Worm (Caenorhabditis elegans) whole organism, mixed stage, embryonic: ENCODE measurements around the gene T25D3.4.
A peak's percentile ranks its signal among the peaks of the same experiment; 100 is the strongest.
"Not testable (repeated sequence)": the region's sequence is repeated elsewhere in the genome, so short reads cannot be mapped to it uniquely, and the experiment has no call there.

Experiments
- M03D4.4 ChIP-seq: sonication (generic microtip); optimal IDR thresholded peaks from 2 replicates; lab custom pipeline; 2017; ENCODE audit warnings: mild to moderate bottlenecking, missing genetic modification characterization, missing compliant biosample characterization
- bed-3 ChIP-seq: fragments of 200-800 bp; sonication (Bioruptor generic); optimal IDR thresholded peaks from 3 replicates; lab custom pipeline; 2018; ENCODE audit warnings: mild to moderate bottlenecking, missing genetic modification characterization, moderate library complexity, missing compliant biosample characterization
- blmp-1 ChIP-seq: fragments of 150-350 bp; optimal IDR thresholded peaks from 2 replicates; lab custom pipeline; 2014; ENCODE audit warnings: missing biosample characterization, missing genetic modification characterization
- ceh-39 ChIP-seq: fragments of 150-350 bp; optimal IDR thresholded peaks from 2 replicates; lab custom pipeline; 2014; ENCODE audit warnings: missing biosample characterization, missing genetic modification characterization
- ceh-83 ChIP-seq: fragments of 200-800 bp; sonication (Bioruptor generic); optimal IDR thresholded peaks from 2 replicates; lab custom pipeline; 2018; ENCODE audit warnings: mild to moderate bottlenecking, missing genetic modification characterization, missing compliant biosample characterization
- ces-1 ChIP-seq: fragments of 150-350 bp; optimal IDR thresholded peaks from 2 replicates; lab custom pipeline; 2014; ENCODE audit warnings: missing biosample characterization, missing genetic modification reagents, missing genetic modification characterization
- cnd-1 ChIP-seq: fragments of 200-800 bp; sonication (Bioruptor generic); optimal IDR thresholded peaks from 2 replicates; lab custom pipeline; 2018; ENCODE audit warnings: mild to moderate bottlenecking, missing genetic modification characterization, missing compliant biosample characterization
- drap-1 ChIP-seq: fragments of 200-800 bp; sonication (Bioruptor generic); optimal IDR thresholded peaks from 3 replicates; lab custom pipeline; 2018; ENCODE audit warnings: mild to moderate bottlenecking, missing genetic modification characterization, missing compliant biosample characterization
- elt-1 ChIP-seq: sonication (generic microtip); optimal IDR thresholded peaks from 2 replicates; lab custom pipeline; 2017; ENCODE audit warnings: missing genetic modification characterization, mild to moderate bottlenecking, missing compliant biosample characterization, antibody characterized with exemption, moderate library complexity, borderline replicate concordance; ENCODE audit not compliant: insufficient read depth
- elt-3 ChIP-seq: fragments of 150-350 bp; optimal IDR thresholded peaks from 2 replicates; lab custom pipeline; 2014; ENCODE audit warnings: missing biosample characterization, missing genetic modification characterization
- flh-1 ChIP-seq: fragments of 200-800 bp; sonication (Bioruptor generic); optimal IDR thresholded peaks from 2 replicates; lab custom pipeline; 2018; ENCODE audit warnings: mild to moderate bottlenecking, missing genetic modification characterization, moderate library complexity, missing compliant biosample characterization
- hlh-1 ChIP-seq: fragments of 150-350 bp; optimal IDR thresholded peaks from 2 replicates; lab custom pipeline; 2014; ENCODE audit warnings: missing biosample characterization, missing genetic modification reagents, missing genetic modification characterization
- lin-13 ChIP-seq: fragments of 150-350 bp; optimal IDR thresholded peaks from 2 replicates; lab custom pipeline; 2014; ENCODE audit warnings: missing biosample characterization, missing genetic modification characterization
- lin-32 ChIP-seq: fragments of 200-800 bp; sonication (Bioruptor generic); optimal IDR thresholded peaks from 2 replicates; lab custom pipeline; 2018; ENCODE audit warnings: mild to moderate bottlenecking, missing genetic modification characterization, missing compliant biosample characterization
- lsy-2 ChIP-seq: fragments of 150-350 bp; optimal IDR thresholded peaks from 2 replicates; lab custom pipeline; 2014; ENCODE audit warnings: missing biosample characterization, missing genetic modification characterization
- mab-5 ChIP-seq: fragments of 150-350 bp; optimal IDR thresholded peaks from 2 replicates; lab custom pipeline; 2014; ENCODE audit warnings: missing biosample characterization, missing genetic modification characterization
- mep-1 ChIP-seq: fragments of 150-350 bp; optimal IDR thresholded peaks from 2 replicates; lab custom pipeline; 2017; ENCODE audit warnings: missing biosample characterization, missing genetic modification reagents, missing genetic modification characterization, inconsistent platforms
- mls-2 ChIP-seq: sonication (generic microtip); optimal IDR thresholded peaks from 2 replicates; lab custom pipeline; 2016; ENCODE audit warnings: mild to moderate bottlenecking, missing genetic modification characterization, moderate library complexity, missing compliant biosample characterization
- nhr-12 ChIP-seq: fragments of 150-350 bp; optimal IDR thresholded peaks from 2 replicates; lab custom pipeline; 2014; ENCODE audit warnings: missing biosample characterization, missing genetic modification characterization
- nhr-2 ChIP-seq: fragments of 150-350 bp; optimal IDR thresholded peaks from 2 replicates; lab custom pipeline; 2014; ENCODE audit warnings: missing biosample characterization, missing genetic modification characterization
- nhr-237 ChIP-seq: fragments of 150-350 bp; optimal IDR thresholded peaks from 2 replicates; lab custom pipeline; 2014; ENCODE audit warnings: missing biosample characterization, missing genetic modification characterization
- nhr-28 ChIP-seq: fragments of 150-350 bp; optimal IDR thresholded peaks from 2 replicates; lab custom pipeline; 2014; ENCODE audit warnings: missing biosample characterization, missing genetic modification characterization
- pha-4 ChIP-seq: fragments of 150-350 bp; optimal IDR thresholded peaks from 2 replicates; lab custom pipeline; 2018; ENCODE audit warnings: missing biosample characterization, missing genetic modification reagents, missing genetic modification characterization
- sem-2 ChIP-seq: fragments of 200-800 bp; sonication (Bioruptor generic); optimal IDR thresholded peaks from 2 replicates; lab custom pipeline; 2018; ENCODE audit warnings: mild to moderate bottlenecking, missing genetic modification characterization, missing compliant biosample characterization
- snpc-4 ChIP-seq: fragments of 150-350 bp; optimal IDR thresholded peaks from 2 replicates; lab custom pipeline; 2014; ENCODE audit warnings: missing biosample characterization, missing genetic modification characterization
- sptf-1 ChIP-seq: sonication (generic microtip); optimal IDR thresholded peaks from 2 replicates; lab custom pipeline; 2017; ENCODE audit warnings: mild to moderate bottlenecking, missing genetic modification characterization, moderate library complexity, missing compliant biosample characterization
- tbx-8 ChIP-seq: fragments of 200-800 bp; sonication (Bioruptor generic); optimal IDR thresholded peaks from 2 replicates; lab custom pipeline; 2018; ENCODE audit warnings: mild to moderate bottlenecking, missing genetic modification characterization, moderate library complexity, missing compliant biosample characterization
- unc-120 ChIP-seq: sonication (generic microtip); optimal IDR thresholded peaks from 2 replicates; lab custom pipeline; 2017; ENCODE audit warnings: missing genetic modification characterization, missing compliant biosample characterization; ENCODE audit not compliant: poor library complexity, severe bottlenecking
- unc-39 ChIP-seq: fragments of 150-350 bp; optimal IDR thresholded peaks from 2 replicates; lab custom pipeline; 2014; ENCODE audit warnings: missing biosample characterization, missing genetic modification characterization
- unc-62 ChIP-seq: fragments of 150-350 bp; optimal IDR thresholded peaks from 2 replicates; lab custom pipeline; 2014; ENCODE audit warnings: missing biosample characterization, missing genetic modification reagents, missing genetic modification characterization
- zip-8 ChIP-seq: fragments of 150-350 bp; optimal IDR thresholded peaks from 2 replicates; lab custom pipeline; 2014; ENCODE audit warnings: missing biosample characterization, missing genetic modification characterization
- ztf-11 ChIP-seq: fragments of 150-350 bp; optimal IDR thresholded peaks from 2 replicates; lab custom pipeline; 2014; ENCODE audit warnings: missing biosample characterization, missing genetic modification characterization

T25D3.4 gene

DNA sequence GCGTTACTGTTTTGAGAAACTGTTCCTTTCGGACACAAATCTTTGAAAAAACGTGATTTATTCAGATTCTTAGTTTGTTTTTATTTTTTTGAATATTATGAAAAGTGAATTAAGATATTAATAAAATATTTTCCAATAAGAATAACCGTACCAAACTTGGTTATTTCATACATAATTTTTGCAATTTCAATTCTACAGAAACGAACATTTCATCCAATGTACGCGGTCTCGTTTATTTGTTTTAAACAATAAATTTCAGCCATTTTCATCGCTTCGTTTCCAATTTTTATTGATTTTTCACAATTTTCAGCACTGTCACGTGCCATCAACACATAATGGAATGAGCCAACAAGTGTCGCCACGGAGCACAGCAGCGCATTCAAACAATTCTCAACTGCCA lies at the start of gene T25D3.4:
TSS of gene T25D3.4 (plus strand) at position 301 of the 400 bp plus-strand sequence.
- TF ChIP-seq hlh-1 (tag; lab: Kevin White, UChicago): no peak
- TF ChIP-seq ces-1: no peak
- no peak for TF ChIP-seq mep-1 (tag; lab: Kevin White, UChicago)
- no peak for TF ChIP-seq lin-32 (GFP tag; lab: Kevin White, UChicago)
- TF ChIP-seq bed-3: no peak
- TF ChIP-seq M03D4.4 (tag; lab: Kevin White, UChicago): no peak
- TF ChIP-seq sem-2: no peak
- TF ChIP-seq nhr-237 (tag; lab: Kevin White, UChicago): no peak
- TF ChIP-seq elt-1: no peak
- no peak for TF ChIP-seq pha-4 (tag; lab: Kevin White, UChicago)
- no peak for TF ChIP-seq unc-120 (tag; lab: Kevin White, UChicago)
- TF ChIP-seq sptf-1 (tag; lab: Kevin White, UChicago): no peak
- no peak for TF ChIP-seq zip-8 (tag; lab: Kevin White, UChicago)
- TF ChIP-seq elt-3 (tag; lab: Kevin White, UChicago): no peak
- TF ChIP-seq nhr-12: no peak
- TF ChIP-seq blmp-1 (tag; lab: Kevin White, UChicago): no peak
- no peak for TF ChIP-seq ceh-83 (GFP tag; lab: Kevin White, UChicago)
- no peak for TF ChIP-seq flh-1 (GFP tag; lab: Kevin White, UChicago)
- no peak for TF ChIP-seq mab-5 (tag; lab: Kevin White, UChicago)
- no peak for TF ChIP-seq mls-2

- TF ChIP-seq mab-5 (tag; lab: Kevin White, UChicago): peak; percentile 16
- TF ChIP-seq snpc-4: no peak
- no peak for TF ChIP-seq elt-3 (tag; lab: Kevin White, UChicago)
- TF ChIP-seq elt-1: no peak
- no peak for TF ChIP-seq ztf-11 (tag; lab: Kevin White, UChicago)
- TF ChIP-seq ceh-39: peak; percentile 41
- peak; percentile 28 for TF ChIP-seq nhr-2
- peak; percentile 48 for TF ChIP-seq lsy-2 (tag; lab: Kevin White, UChicago)
- TF ChIP-seq ces-1: peak; percentile 74
- TF ChIP-seq nhr-237 (tag; lab: Kevin White, UChicago): peak; percentile 34
- peak; percentile 3 for TF ChIP-seq ceh-83 (GFP tag; lab: Kevin White, UChicago)
Observed at ce11 chrII:97992-98763, 48.9 kb upstream of the T25D3.4 start, which contains the start of the genes luc-7L3 and sftb-6. Gene luc-7L3 (minus strand): TSS chrII:98027. Gene sftb-6 (plus strand): TSS chrII:98404.

DNA sequence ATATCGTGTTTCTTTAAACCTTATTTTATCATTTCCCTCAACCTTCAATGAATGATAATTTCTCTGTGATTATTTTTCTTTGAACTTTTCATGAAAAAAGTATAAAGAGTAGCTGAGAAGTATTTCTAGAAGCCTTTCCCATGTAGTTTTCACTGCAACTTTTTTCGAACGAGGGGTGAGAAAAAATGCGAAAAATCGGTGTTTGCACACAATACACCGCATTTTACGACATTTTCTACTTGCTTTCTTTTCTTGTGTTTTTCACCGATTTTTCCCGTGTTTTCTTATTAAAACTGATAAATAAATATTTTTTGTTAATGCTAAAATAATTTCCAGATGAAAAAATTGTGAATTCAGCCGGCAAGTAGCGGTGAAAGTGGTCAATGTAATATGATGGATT lies 48.1 kb upstream of the T25D3.4 start, which contains the start of gene C50D2.10:
TSS of gene C50D2.10 (plus strand) at position 245 of the 400 bp plus-strand sequence.
- not testable (repeated sequence) for TF ChIP-seq ztf-11, M03D4.4, blmp-1 (tag; lab: Kevin White, UChicago)

- TF ChIP-seq M03D4.4 (tag; lab: Kevin White, UChicago) (no peak), ceh-83 (GFP tag; lab: Kevin White, UChicago) (peak; percentile 6)
Observed at ce11 chrII:101176-101575, 45.9 kb upstream of the T25D3.4 start.

ce11 chrII:104234-104633 lies 42.8 kb upstream of the T25D3.4 start, which contains the start of gene col-68:
Gene col-68 (plus strand): TSS chrII:104534.
- TF ChIP-seq pha-4 (tag; lab: Kevin White, UChicago) (no peak), ceh-39 (no peak), unc-62 (GFP tag; lab: Kevin White, UChicago) (no peak), ceh-83 (GFP tag; lab: Kevin White, UChicago) (no peak), ztf-11 (tag; lab: Kevin White, UChicago) (no peak), zip-8 (tag; lab: Kevin White, UChicago) (no peak), lin-32 (GFP tag; lab: Kevin White, UChicago) (no peak), cnd-1 (tag; lab: Kevin White, UChicago) (no peak), mls-2 (no peak), drap-1 (GFP tag; lab: Kevin White, UChicago) (no peak), tbx-8 (GFP tag; lab: Kevin White, UChicago) (no peak), unc-39 (tag; lab: Kevin White, UChicago) (no peak), sptf-1 (tag; lab: Kevin White, UChicago) (no peak), nhr-28 (tag; lab: Kevin White, UChicago) (no peak), blmp-1 (tag; lab: Kevin White, UChicago) (no peak), lin-13 (tag; lab: Kevin White, UChicago) (no peak)
